Fruit fly (Drosophila melanogaster): Measurements from ENCODE around the gene AdamTS-A.

The AdamTS-A gene

DNA sequence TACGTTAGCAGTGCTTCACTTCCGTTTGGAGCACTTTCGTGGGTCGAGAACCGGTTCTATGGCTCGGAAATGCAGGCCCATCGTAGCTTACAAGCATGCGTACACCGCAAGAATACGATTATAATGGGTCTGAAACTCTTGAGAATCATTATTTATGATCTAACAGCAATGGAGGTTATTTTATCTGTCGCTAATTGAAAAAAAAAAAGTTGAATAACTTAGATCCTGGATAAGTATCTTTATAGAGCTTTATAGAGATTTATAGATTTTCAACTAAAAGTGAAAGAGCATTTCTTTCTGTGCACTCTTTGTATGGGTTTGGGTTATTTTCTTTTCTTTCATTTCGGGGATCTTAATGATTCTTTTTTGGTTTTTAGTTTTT is 48.2 kb downstream of the AdamTS-A start:
- TF ChIP-seq CG8301 (tag; optimal IDR thresholded peaks at IDR 0.05) (peak; percentile 86), CG4496 (GFP tag; IDR thresholded peaks at IDR 0.05) (peak; percentile 49; the same call in 2 of the 3 replicates), CG14655 (GFP tag; optimal IDR thresholded peaks at IDR 0.05) (peak; percentile 86), EcR (GFP tag; optimal IDR thresholded peaks at IDR 0.05) (no peak), fd96Ca (GFP tag; IDR thresholded peaks at IDR 0.05) (peak; percentile 29; the same call in 1 of the 3 replicates), D1 (tag; optimal IDR thresholded peaks at IDR 0.05) (peak; percentile 25), Pif1A (GFP tag; optimal IDR thresholded peaks at IDR 0.05) (peak; percentile 69), CG13204 (GFP tag; optimal IDR thresholded peaks at IDR 0.05) (peak; percentile 5), CG34367 (tag; optimal IDR thresholded peaks at IDR 0.05) (peak; percentile 42), CG12605 (GFP tag; IDR thresholded peaks at IDR 0.05) (peak; percentile 35; the same call in 1 of the 2 replicates), CG9948 (tag; optimal IDR thresholded peaks at IDR 0.05) (peak; percentile 65), CG32121 (GFP tag; IDR thresholded peaks at IDR 0.05) (peak; percentile 35; the same call in 1 of the 2 replicates), gl (tag; optimal IDR thresholded peaks at IDR 0.05) (no peak), rn (GFP tag; IDR thresholded peaks at IDR 0.05) (no peak), CG10348 (GFP tag; IDR thresholded peaks at IDR 0.05) (no peak), CG8159 (tag; optimal IDR thresholded peaks at IDR 0.05) (peak; percentile 59), CG15710 (tag; optimal IDR thresholded peaks at IDR 0.05) (peak; percentile 54), Snoo (tag; optimal IDR thresholded peaks at IDR 0.05) (peak; percentile 85), Ets98B (GFP tag; IDR thresholded peaks at IDR 0.05) (peak; percentile 35; the same call in 1 of the 2 replicates), Pif1B (GFP tag; optimal IDR thresholded peaks at IDR 0.05) (peak; percentile 55), CG17806 (tag; optimal IDR thresholded peaks at IDR 0.05) (peak; percentile 46)

DNA sequence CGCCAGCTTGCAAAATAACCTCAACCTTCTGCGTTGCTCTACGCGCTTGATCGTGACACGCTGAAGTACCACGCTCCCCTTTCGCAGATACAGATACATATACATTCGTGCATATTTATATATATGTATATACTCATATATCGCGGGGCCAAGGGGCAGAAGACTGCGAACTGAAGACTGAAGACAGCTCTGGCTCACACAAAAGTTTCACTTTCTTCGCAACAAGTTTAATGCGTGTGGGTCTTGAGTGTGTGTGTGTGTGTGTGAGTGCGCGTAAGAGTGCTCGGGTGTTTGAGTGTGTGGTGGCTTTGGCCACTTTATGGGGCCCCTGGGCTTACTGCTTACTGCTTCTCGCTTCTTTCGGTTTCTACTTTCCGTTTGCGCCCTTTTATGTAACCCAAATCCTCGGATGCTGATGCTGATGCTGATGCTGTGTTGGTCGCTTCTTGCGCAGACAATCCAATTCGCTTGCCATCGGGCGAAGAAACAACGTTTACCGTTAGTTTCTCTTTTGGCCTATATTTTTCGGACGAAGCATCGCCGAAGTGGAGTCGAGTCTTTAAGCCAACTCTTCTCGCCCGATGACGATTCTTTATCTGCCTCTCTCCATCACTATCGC is 48.7 kb downstream of the AdamTS-A start:
- no peak for TF ChIP-seq rn (GFP tag; IDR thresholded peaks at IDR 0.05)
- no peak for TF ChIP-seq EcR (GFP tag; optimal IDR thresholded peaks at IDR 0.05)
- no peak for TF ChIP-seq Pif1A (GFP tag; optimal IDR thresholded peaks at IDR 0.05)
- no peak for TF ChIP-seq CG10348 (GFP tag; IDR thresholded peaks at IDR 0.05)
- no peak for TF ChIP-seq CG17806 (tag; optimal IDR thresholded peaks at IDR 0.05)
- TF ChIP-seq CG8159 (tag; optimal IDR thresholded peaks at IDR 0.05): no peak
- TF ChIP-seq fd96Ca (GFP tag; IDR thresholded peaks at IDR 0.05): no peak
- no peak for TF ChIP-seq CG34367 (tag; optimal IDR thresholded peaks at IDR 0.05)
- TF ChIP-seq D1 (tag; optimal IDR thresholded peaks at IDR 0.05): no peak
- no peak for TF ChIP-seq CG32121 (GFP tag; IDR thresholded peaks at IDR 0.05)
- no peak for TF ChIP-seq CG4496 (GFP tag; IDR thresholded peaks at IDR 0.05)
- no peak for TF ChIP-seq gl (tag; optimal IDR thresholded peaks at IDR 0.05)
- TF ChIP-seq Pif1B (GFP tag; optimal IDR thresholded peaks at IDR 0.05): no peak
- TF ChIP-seq CG8301 (tag; optimal IDR thresholded peaks at IDR 0.05): no peak
- TF ChIP-seq CG15710 (tag; optimal IDR thresholded peaks at IDR 0.05): no peak
- TF ChIP-seq Snoo (tag; optimal IDR thresholded peaks at IDR 0.05): no peak
- TF ChIP-seq Ets98B (GFP tag; IDR thresholded peaks at IDR 0.05): no peak
- TF ChIP-seq CG13204 (GFP tag; optimal IDR thresholded peaks at IDR 0.05): no peak
- TF ChIP-seq CG12605 (GFP tag; IDR thresholded peaks at IDR 0.05): no peak
- no peak for TF ChIP-seq CG9948 (tag; optimal IDR thresholded peaks at IDR 0.05)

DNA sequence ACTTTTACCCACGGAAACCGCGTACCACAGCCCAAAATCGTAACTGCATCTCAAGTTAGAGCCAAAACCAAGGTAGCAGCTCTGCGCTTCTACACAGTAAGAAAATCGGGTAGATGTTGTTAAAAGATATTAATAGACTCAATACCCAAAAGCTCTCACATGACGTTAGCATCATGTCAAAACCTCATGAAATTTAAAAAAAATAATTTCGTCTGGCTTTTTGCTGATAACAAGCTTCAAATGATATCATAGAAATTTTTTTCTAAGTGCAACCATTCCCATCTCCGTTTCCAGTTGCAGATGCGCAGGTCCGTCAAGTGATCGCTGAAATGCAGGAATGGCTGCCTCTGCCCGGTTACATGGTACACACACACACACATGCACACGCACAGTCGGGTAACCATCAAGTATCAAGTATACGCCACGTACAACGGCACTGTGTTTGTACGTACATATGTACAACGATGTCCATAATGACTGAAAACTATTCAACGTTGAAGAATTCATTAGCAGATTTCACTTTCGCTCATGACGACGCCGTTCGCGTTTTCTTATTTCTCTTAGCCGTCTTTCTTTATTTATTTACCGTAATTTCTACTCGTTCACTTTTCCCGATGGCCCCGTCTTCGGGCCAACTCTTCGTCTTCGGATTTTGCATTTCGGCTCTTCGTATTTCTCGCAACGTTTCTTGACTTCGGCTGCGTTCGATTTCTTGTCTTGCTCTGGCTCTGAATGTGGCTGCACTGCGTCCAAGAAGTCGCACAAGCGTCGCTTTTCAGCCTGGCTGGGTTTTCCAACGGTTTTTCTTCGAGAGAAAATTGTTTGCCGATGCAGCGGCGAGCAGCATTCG is 50.1 kb downstream of the AdamTS-A start:
- no peak for TF ChIP-seq CG13204 (GFP tag; optimal IDR thresholded peaks at IDR 0.05)
- no peak for TF ChIP-seq CG9948 (tag; optimal IDR thresholded peaks at IDR 0.05)
- peak; percentile 62; the same call in 1 of the 3 replicates for TF ChIP-seq fd96Ca (GFP tag; IDR thresholded peaks at IDR 0.05)
- no peak for TF ChIP-seq EcR (GFP tag; optimal IDR thresholded peaks at IDR 0.05)
- peak; percentile 23 for TF ChIP-seq Pif1A (GFP tag; optimal IDR thresholded peaks at IDR 0.05)
- TF ChIP-seq CG15710 (tag; optimal IDR thresholded peaks at IDR 0.05): no peak
- peak; percentile 54; the same call in 1 of the 2 replicates for TF ChIP-seq CG32121 (GFP tag; IDR thresholded peaks at IDR 0.05)
- TF ChIP-seq gl (tag; optimal IDR thresholded peaks at IDR 0.05): no peak
- TF ChIP-seq CG14655 (GFP tag; optimal IDR thresholded peaks at IDR 0.05): peak; percentile 76
- TF ChIP-seq D1 (tag; optimal IDR thresholded peaks at IDR 0.05): no peak
- TF ChIP-seq CG4496 (GFP tag; IDR thresholded peaks at IDR 0.05): peak; percentile 78
- peak; percentile 73 for TF ChIP-seq CG8301 (tag; optimal IDR thresholded peaks at IDR 0.05)
- no peak for TF ChIP-seq CG34367 (tag; optimal IDR thresholded peaks at IDR 0.05)
- TF ChIP-seq Snoo (tag; optimal IDR thresholded peaks at IDR 0.05): no peak
- TF ChIP-seq CG17806 (tag; optimal IDR thresholded peaks at IDR 0.05): no peak
- no peak for TF ChIP-seq rn (GFP tag; IDR thresholded peaks at IDR 0.05)
- TF ChIP-seq CG12605 (GFP tag; IDR thresholded peaks at IDR 0.05): peak; percentile 54; the same call in 1 of the 2 replicates
- TF ChIP-seq Pif1B (GFP tag; optimal IDR thresholded peaks at IDR 0.05): peak; percentile 12
- TF ChIP-seq Ets98B (GFP tag; IDR thresholded peaks at IDR 0.05): peak; percentile 73
- no peak for TF ChIP-seq CG10348 (GFP tag; IDR thresholded peaks at IDR 0.05)
- no peak for TF ChIP-seq CG8159 (tag; optimal IDR thresholded peaks at IDR 0.05)

DNA sequence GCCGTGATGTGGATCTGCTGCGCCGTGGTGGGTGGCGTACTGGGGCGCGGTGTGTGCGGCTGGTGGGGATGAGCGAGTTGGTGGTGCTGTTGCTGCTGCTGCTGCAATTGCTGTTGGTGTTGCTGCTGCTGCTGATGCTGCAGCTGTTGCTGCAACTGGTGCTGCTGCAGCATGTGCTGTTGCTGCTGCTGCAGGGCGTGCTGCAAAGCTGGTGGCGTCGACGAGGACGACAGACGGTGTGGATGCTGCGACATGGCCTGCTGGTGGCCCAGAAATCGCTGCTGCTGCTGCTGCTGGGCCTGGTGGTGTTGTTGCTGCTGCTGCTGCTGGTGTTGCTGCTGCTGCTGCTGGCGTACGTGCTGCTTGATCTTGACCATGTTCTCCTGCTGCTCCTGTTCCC is 51.8 kb downstream of the AdamTS-A start:
- no peak for TF ChIP-seq CG34367 (tag; optimal IDR thresholded peaks at IDR 0.05)
- no peak for TF ChIP-seq EcR (GFP tag; optimal IDR thresholded peaks at IDR 0.05)
- no peak for TF ChIP-seq gl (tag; optimal IDR thresholded peaks at IDR 0.05)
- no peak for TF ChIP-seq CG9948 (tag; optimal IDR thresholded peaks at IDR 0.05)
- no peak for TF ChIP-seq Ets98B (GFP tag; IDR thresholded peaks at IDR 0.05)
- TF ChIP-seq CG10348 (GFP tag; IDR thresholded peaks at IDR 0.05): no peak
- TF ChIP-seq Pif1A (GFP tag; optimal IDR thresholded peaks at IDR 0.05): no peak
- TF ChIP-seq D1 (tag; optimal IDR thresholded peaks at IDR 0.05): no peak
- no peak for TF ChIP-seq CG4496 (GFP tag; IDR thresholded peaks at IDR 0.05)
- no peak for TF ChIP-seq CG15710 (tag; optimal IDR thresholded peaks at IDR 0.05)
- no peak for TF ChIP-seq CG17806 (tag; optimal IDR thresholded peaks at IDR 0.05)
- no peak for TF ChIP-seq CG14655 (GFP tag; optimal IDR thresholded peaks at IDR 0.05)
- TF ChIP-seq CG8301 (tag; optimal IDR thresholded peaks at IDR 0.05): no peak
